Fruit fly (Drosophila melanogaster) whole organism, embryonic: ENCODE results near the gene CG14669.

ENCODE experiments used
- Aef1 ChIP-seq: fragments of 200-800 bp; sonication (Bioruptor generic); IDR thresholded peaks from 3 replicates; pipeline ENCODE4 v1.3.6; 2022; ENCODE audit warnings: missing biosample characterization, missing genetic modification characterization
- Awh ChIP-seq: fragments of 200-800 bp; sonication (Bioruptor generic); IDR thresholded peaks from 2 replicates; pipeline ENCODE4, ENCODE4 v1.3.6; 2022; ENCODE audit warnings: missing biosample characterization, missing genetic modification characterization
- C15 ChIP-seq: fragments of 200-800 bp; sonication (Bioruptor generic); IDR thresholded peaks from 3 replicates; pipeline ENCODE4 v1.3.6; 2022; ENCODE audit warnings: missing biosample characterization, missing genetic modification characterization
- CG10543 ChIP-seq: fragments of 200-800 bp; sonication (Bioruptor generic); optimal IDR thresholded peaks from 3 replicates; lab custom pipeline; 2017; ENCODE audit warnings: missing biosample characterization, mild to moderate bottlenecking, missing genetic modification characterization, moderate library complexity
- CG12299 ChIP-seq: fragments of 200-800 bp; sonication (Bioruptor generic); optimal IDR thresholded peaks from 2 replicates; lab custom pipeline; 2018; ENCODE audit warnings: missing biosample characterization, mild to moderate bottlenecking, missing genetic modification characterization
- CG14014 ChIP-seq: fragments of 200-800 bp; sonication (Bioruptor generic); IDR thresholded peaks from 2 replicates; pipeline ENCODE4 v1.3.6; 2022; ENCODE audit warnings: missing biosample characterization, missing genetic modification characterization
- CG15479 ChIP-seq: fragments of 200-800 bp; sonication (Bioruptor generic); optimal IDR thresholded peaks from 3 replicates; lab custom pipeline; 2019; ENCODE audit warnings: missing biosample characterization, mild to moderate bottlenecking, missing genetic modification characterization, moderate library complexity
- CG1603 ChIP-seq: fragments of 200-800 bp; sonication (Bioruptor generic); optimal IDR thresholded peaks from 2 replicates; lab custom pipeline; 2019; ENCODE audit warnings: missing biosample characterization, mild to moderate bottlenecking, missing genetic modification characterization, moderate library complexity
- CG17328 ChIP-seq: fragments of 200-800 bp; sonication (Bioruptor generic); IDR thresholded peaks from 2 replicates; pipeline ENCODE4 v1.3.6; 2022; ENCODE audit warnings: missing biosample characterization, missing genetic modification characterization
- CG17385 ChIP-seq: fragments of 200-800 bp; sonication (Bioruptor generic); optimal IDR thresholded peaks from 3 replicates; lab custom pipeline; 2018; ENCODE audit warnings: missing biosample characterization, mild to moderate bottlenecking, missing genetic modification characterization
- CG18599 ChIP-seq: fragments of 200-800 bp; sonication (Bioruptor generic); optimal IDR thresholded peaks from 3 replicates; lab custom pipeline; 2017; ENCODE audit warnings: missing biosample characterization, missing genetic modification characterization, mild to moderate bottlenecking, moderate library complexity, missing genetic modification reagents
- CG34376 ChIP-seq: fragments of 200-800 bp; sonication (Bioruptor generic); optimal IDR thresholded peaks from 2 replicates; lab custom pipeline; 2018; ENCODE audit warnings: missing biosample characterization, mild to moderate bottlenecking, missing genetic modification characterization
- CG4730 ChIP-seq: fragments of 200-800 bp; sonication (Bioruptor generic); IDR thresholded peaks from 2 replicates; pipeline ENCODE4 v1.3.6; 2022; ENCODE audit warnings: missing biosample characterization, missing genetic modification characterization
- CG7372 ChIP-seq: fragments of 200-800 bp; sonication (Bioruptor generic); IDR thresholded peaks from 2 replicates; pipeline ENCODE4 v1.3.6; 2022; ENCODE audit warnings: missing biosample characterization, missing genetic modification characterization
- CG7987 ChIP-seq: fragments of 200-800 bp; sonication (Bioruptor generic); optimal IDR thresholded peaks from 2 replicates; lab custom pipeline; 2018; ENCODE audit warnings: missing biosample characterization, mild to moderate bottlenecking, missing genetic modification characterization, moderate library complexity
- CG8944 ChIP-seq: fragments of 200-800 bp; sonication (Bioruptor generic); optimal IDR thresholded peaks from 3 replicates; lab custom pipeline; 2016; ENCODE audit warnings: missing biosample characterization, missing genetic modification characterization
- Camta ChIP-seq: fragments of 200-800 bp; sonication (Bioruptor generic); optimal IDR thresholded peaks from 2 replicates; lab custom pipeline; 2016; ENCODE audit warnings: missing biosample characterization, missing genetic modification characterization
- Dbx ChIP-seq: fragments of 200-800 bp; sonication (Bioruptor generic); IDR thresholded peaks from 3 replicates; pipeline ENCODE4 v1.3.6; 2022; ENCODE audit warnings: missing biosample characterization, missing genetic modification characterization
- Dref ChIP-seq: fragments of 200-800 bp; sonication (Bioruptor generic); IDR thresholded peaks from 2 replicates; pipeline ENCODE4 v1.3.6; 2022; ENCODE audit warnings: missing biosample characterization, missing genetic modification characterization
- E2f1 ChIP-seq: fragments of 200-800 bp; sonication (Bioruptor generic); IDR thresholded peaks from 2 replicates; pipeline ENCODE4 v1.3.6; 2022; ENCODE audit warnings: missing biosample characterization, missing genetic modification characterization
- E2f2 ChIP-seq: fragments of 200-800 bp; sonication (Bioruptor generic); IDR thresholded peaks from 2 replicates; pipeline ENCODE4 v1.3.6; 2022; ENCODE audit warnings: missing biosample characterization, missing genetic modification characterization
- ERR ChIP-seq: fragments of 200-800 bp; sonication (Bioruptor generic); optimal IDR thresholded peaks from 2 replicates; lab custom pipeline; 2016; ENCODE audit warnings: missing biosample characterization, missing genetic modification characterization
- Elba2 ChIP-seq: fragments of 200-800 bp; sonication (Bioruptor generic); optimal IDR thresholded peaks from 3 replicates; lab custom pipeline; 2016; ENCODE audit warnings: missing biosample characterization, missing genetic modification characterization
- Gsc ChIP-seq: fragments of 200-800 bp; sonication (Bioruptor generic); IDR thresholded peaks from 2 replicates; pipeline ENCODE4 v1.3.6; 2022; ENCODE audit warnings: missing biosample characterization, missing genetic modification characterization
- Hmr ChIP-seq: fragments of 200-800 bp; sonication (Bioruptor generic); optimal IDR thresholded peaks from 3 replicates; lab custom pipeline; 2017; ENCODE audit warnings: mild to moderate bottlenecking, missing biosample characterization, missing genetic modification reagents, missing genetic modification characterization
- MTF-1 ChIP-seq: fragments of 200-800 bp; sonication (Bioruptor generic); optimal IDR thresholded peaks from 2 replicates; lab custom pipeline; 2018; ENCODE audit warnings: missing biosample characterization, mild to moderate bottlenecking, missing genetic modification characterization, borderline replicate concordance
- NFAT ChIP-seq: fragments of 200-800 bp; sonication (Bioruptor generic); IDR thresholded peaks from 2 replicates; pipeline ENCODE4 v1.3.6; 2022; ENCODE audit warnings: missing biosample characterization, missing genetic modification characterization
- Neu2 ChIP-seq: fragments of 200-800 bp; sonication (Bioruptor generic); optimal IDR thresholded peaks from 3 replicates; lab custom pipeline; 2016; ENCODE audit warnings: missing biosample characterization, missing genetic modification characterization, borderline replicate concordance
- Opbp ChIP-seq: fragments of 200-800 bp; sonication (Bioruptor generic); IDR thresholded peaks from 3 replicates; pipeline ENCODE4 v1.3.6; 2022; ENCODE audit warnings: missing biosample characterization, missing genetic modification characterization; ENCODE audit not compliant: partially characterized antibody
- Xrp1 ChIP-seq: fragments of 200-800 bp; sonication (Bioruptor generic); IDR thresholded peaks from 2 replicates; pipeline ENCODE4 v1.3.6; 2022; ENCODE audit warnings: missing biosample characterization, missing genetic modification characterization
- amos ChIP-seq: fragments of 200-800 bp; sonication (Bioruptor generic); IDR thresholded peaks from 2 replicates; pipeline ENCODE4 v1.3.6; 2022; ENCODE audit warnings: missing biosample characterization, missing genetic modification characterization; ENCODE audit not compliant: partially characterized antibody
- ap ChIP-seq: fragments of 200-800 bp; sonication (Bioruptor generic); IDR thresholded peaks from 2 replicates; pipeline ENCODE4 v1.3.6; 2022; ENCODE audit warnings: missing biosample characterization, missing genetic modification characterization
- ash1 ChIP-seq: fragments of 200-800 bp; sonication (Bioruptor generic); optimal IDR thresholded peaks from 2 replicates; lab custom pipeline; 2018; ENCODE audit warnings: missing biosample characterization, mild to moderate bottlenecking, missing genetic modification characterization
- cas ChIP-seq: fragments of 200-800 bp; sonication (Bioruptor generic); IDR thresholded peaks from 2 replicates; pipeline ENCODE4 v1.3.6; 2022; ENCODE audit warnings: missing biosample characterization, missing genetic modification characterization
- cg ChIP-seq: fragments of 200-800 bp; sonication (Bioruptor generic); optimal IDR thresholded peaks from 3 replicates; lab custom pipeline; 2019; ENCODE audit warnings: missing biosample characterization, mild to moderate bottlenecking, missing genetic modification characterization, moderate library complexity
- dysf ChIP-seq: fragments of 200-800 bp; sonication (Bioruptor generic); IDR thresholded peaks from 3 replicates; pipeline ENCODE4 v1.3.6; 2022; ENCODE audit warnings: missing biosample characterization, missing genetic modification characterization
- ken ChIP-seq: fragments of 200-800 bp; sonication (Bioruptor generic); IDR thresholded peaks from 3 replicates; pipeline ENCODE4 v1.3.6; 2022; ENCODE audit warnings: missing biosample characterization, missing genetic modification characterization
- kni ChIP-seq: fragments of 200-800 bp; sonication (Bioruptor generic); optimal IDR thresholded peaks from 3 replicates; lab custom pipeline; 2017; ENCODE audit warnings: mild to moderate bottlenecking, missing biosample characterization, missing genetic modification reagents, missing genetic modification characterization
- nerfin-2 ChIP-seq: fragments of 200-800 bp; sonication (Bioruptor generic); IDR thresholded peaks from 2 replicates; pipeline ENCODE4 v1.3.6; 2022; ENCODE audit warnings: missing biosample characterization, missing genetic modification characterization; ENCODE audit not compliant: partially characterized antibody
- rib ChIP-seq: fragments of 200-800 bp; sonication (Bioruptor generic); IDR thresholded peaks from 2 replicates; pipeline ENCODE4 v1.3.6; 2022; ENCODE audit warnings: missing biosample characterization, missing genetic modification characterization
- sd ChIP-seq: fragments of 200-800 bp; sonication (Bioruptor generic); optimal IDR thresholded peaks from 3 replicates; lab custom pipeline; 2018; ENCODE audit warnings: missing biosample characterization, mild to moderate bottlenecking, missing genetic modification characterization, moderate library complexity
- slbo ChIP-seq: fragments of 200-800 bp; sonication (Bioruptor generic); IDR thresholded peaks from 2 replicates; pipeline ENCODE4 v1.3.6; 2022; ENCODE audit warnings: missing biosample characterization, missing genetic modification characterization
- sr ChIP-seq: fragments of 200-800 bp; sonication (Bioruptor generic); IDR thresholded peaks from 3 replicates; pipeline ENCODE4 v1.3.6; 2022; ENCODE audit warnings: missing biosample characterization, missing genetic modification characterization
- stc ChIP-seq: fragments of 200-800 bp; sonication (Bioruptor generic); IDR thresholded peaks from 2 replicates; pipeline ENCODE4 v1.3.6; 2022; ENCODE audit warnings: missing biosample characterization, missing genetic modification characterization
- unpg ChIP-seq: fragments of 200-800 bp; sonication (Bioruptor generic); optimal IDR thresholded peaks from 3 replicates; lab custom pipeline; 2018; ENCODE audit warnings: missing biosample characterization, mild to moderate bottlenecking, missing genetic modification characterization, moderate library complexity
- vvl ChIP-seq: fragments of 200-800 bp; sonication (Bioruptor generic); IDR thresholded peaks from 2 replicates; pipeline ENCODE4 v1.3.6; 2022; ENCODE audit warnings: missing biosample characterization, missing genetic modification characterization
- wdn ChIP-seq: fragments of 200-800 bp; sonication (Bioruptor generic); IDR thresholded peaks from 2 replicates; pipeline ENCODE4 v1.3.6; 2022; ENCODE audit warnings: missing biosample characterization, missing genetic modification characterization
- zen ChIP-seq: fragments of 200-800 bp; sonication (Bioruptor generic); optimal IDR thresholded peaks from 3 replicates; lab custom pipeline; 2018; ENCODE audit warnings: missing biosample characterization, mild to moderate bottlenecking, missing genetic modification characterization, moderate library complexity
- zf30C ChIP-seq: fragments of 200-800 bp; sonication (Bioruptor generic); optimal IDR thresholded peaks from 3 replicates; lab custom pipeline; 2018; ENCODE audit warnings: missing biosample characterization, mild to moderate bottlenecking, missing genetic modification characterization

CG14669 gene

DNA sequence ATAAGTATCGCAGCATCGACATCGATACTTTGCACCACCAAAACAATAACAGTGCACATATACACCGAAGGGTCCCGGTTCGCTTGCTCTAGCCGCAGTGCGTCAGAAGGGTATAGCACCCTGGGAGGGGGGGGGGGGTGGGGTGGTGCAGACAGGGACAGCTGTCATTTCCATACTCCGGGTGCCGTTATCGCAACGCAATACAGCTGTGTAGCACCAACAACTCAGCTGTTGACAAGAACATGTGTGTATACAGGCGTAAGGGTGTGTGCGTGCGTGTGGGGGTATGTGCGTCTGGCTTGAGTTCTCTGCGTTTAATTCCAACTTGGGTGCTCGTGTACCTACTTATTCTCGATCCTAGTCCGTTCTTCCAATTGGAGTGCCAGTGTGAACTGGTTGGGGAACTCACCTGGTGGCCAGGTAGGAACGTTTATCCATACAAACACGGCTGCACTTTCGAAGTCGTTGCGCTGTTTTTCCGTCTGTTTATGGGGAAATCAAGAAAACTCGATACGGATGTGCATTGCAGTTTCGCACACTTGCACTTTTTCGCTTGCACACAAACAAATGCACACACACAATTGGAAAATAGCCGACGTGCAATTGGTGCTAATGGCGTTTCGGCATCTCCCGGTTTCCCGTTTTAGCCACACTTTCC lies 46.7 kb upstream of the CG14669 start (continued):
- TF ChIP-seq Dbx (GFP tag; lab: Robert Waterston, UW) (peak; percentile 48; the same call in 1 of the 3 replicates), CG14014 (GFP tag; lab: Robert Waterston, UW) (peak; percentile 35; the same call in 1 of the 2 replicates), Gsc (GFP tag; lab: Robert Waterston, UW) (no peak), zf30C (GFP tag; lab: Kevin White, UChicago) (peak; percentile 30), CG12299 (no peak), Opbp (GFP tag; lab: Robert Waterston, UW) (peak; percentile 22; the same call in 1 of the 3 replicates), ken (GFP tag; lab: Robert Waterston, UW) (0 out of 3 replicates have a peak, but pooled peaks have one; percentile 35), E2f1 (GFP tag; lab: Robert Waterston, UW) (no peak), CG17385 (no peak), sd (peak; percentile 53), cas (0 out of 2 replicates have a peak, but pooled peaks have one; percentile 7), vvl (GFP tag; lab: Robert Waterston, UW) (peak; percentile 12; the same call in 1 of the 2 replicates), Camta (no peak), CG7372 (GFP tag; lab: Robert Waterston, UW) (peak; percentile 21; the same call in 1 of the 2 replicates), amos (GFP tag; lab: Robert Waterston, UW) (peak; percentile 24; the same call in 1 of the 2 replicates), ash1 (peak; percentile 81), ERR (GFP tag; lab: Kevin White, UChicago) (no peak), slbo (no peak), CG1603 (tag; lab: Kevin White, UChicago) (peak; percentile 4), ap (GFP tag; lab: Robert Waterston, UW) (no peak), MTF-1 (GFP tag; lab: Kevin White, UChicago) (peak; percentile 28), CG15479 (peak; percentile 60), unpg (GFP tag; lab: Kevin White, UChicago) (no peak), E2f2 (GFP tag; lab: Robert Waterston, UW) (no peak), wdn (GFP tag; lab: Robert Waterston, UW) (no peak), rib (GFP tag; lab: Robert Waterston, UW) (no peak), Dref (GFP tag; lab: Robert Waterston, UW) (peak; percentile 35; the same call in 1 of the 2 replicates), Aef1 (GFP tag; lab: Robert Waterston, UW) (peak; percentile 56; the same call in 2 of the 3 replicates), Hmr (GFP tag; lab: Kevin White, UChicago) (peak; percentile 44), sr (GFP tag; lab: Robert Waterston, UW) (0 out of 3 replicates have a peak, but pooled peaks have one; percentile 36), kni (GFP tag; lab: Kevin White, UChicago) (peak; percentile 83), CG4730 (GFP tag; lab: Robert Waterston, UW) (no peak), Elba2 (GFP tag; lab: Kevin White, UChicago) (peak; percentile 84), NFAT (GFP tag; lab: Robert Waterston, UW) (peak; percentile 44; the same call in 1 of the 2 replicates), CG18599 (GFP tag; lab: Kevin White, UChicago) (peak; percentile 37), CG7987 (GFP tag; lab: Kevin White, UChicago) (peak; percentile 50), Awh (GFP tag; lab: Robert Waterston, UW) (0 out of 2 replicates have a peak, but pooled peaks have one; percentile 28), zen (tag; lab: Kevin White, UChicago) (no peak), stc (GFP tag; lab: Robert Waterston, UW) (no peak; the same call in 1 of the 2 replicates), dysf (GFP tag; lab: Robert Waterston, UW) (0 out of 3 replicates have a peak, but pooled peaks have one; percentile 12), Xrp1 (no peak; the same call in 1 of the 2 replicates), Neu2 (GFP tag; lab: Kevin White, UChicago) (peak; percentile 42), cg (GFP tag; lab: Kevin White, UChicago) (peak; percentile 91), CG10543 (GFP tag; lab: Kevin White, UChicago) (peak; percentile 90), CG34376 (peak; percentile 64), CG17328 (GFP tag; lab: Robert Waterston, UW) (0 out of 2 replicates have a peak, but pooled peaks have one; percentile 27), nerfin-2 (GFP tag; lab: Robert Waterston, UW) (no peak), CG8944 (GFP tag; lab: Kevin White, UChicago) (no peak), C15 (GFP tag; lab: Robert Waterston, UW) (no peak)
